Worm (Caenorhabditis elegans) whole organism, L2 larva: ENCODE measurements around the gene nstp-8.
"Not testable (repeated sequence)": the region's sequence is repeated elsewhere in the genome, so short reads cannot be mapped to it uniquely, and the experiment has no call there.

Experiments
- C34F6.9 ChIP-seq: fragments of 150-350 bp; optimal IDR thresholded peaks from 2 replicates; lab custom pipeline; 2014; ENCODE audit warnings: missing biosample characterization, missing genetic modification characterization
- R02D3.7 ChIP-seq: fragments of 150-350 bp; optimal IDR thresholded peaks from 2 replicates; lab custom pipeline; 2014; ENCODE audit warnings: missing biosample characterization, missing genetic modification characterization
- Y55F3AM.14 ChIP-seq: fragments of 200-800 bp; sonication (Bioruptor generic); optimal IDR thresholded peaks from 2 replicates; lab custom pipeline; 2018; ENCODE audit warnings: mild to moderate bottlenecking, missing genetic modification characterization, missing compliant biosample characterization
- ZK546.5 ChIP-seq: sonication (generic microtip); optimal IDR thresholded peaks from 2 replicates; lab custom pipeline; 2017; ENCODE audit warnings: missing biosample characterization, missing genetic modification characterization
- alr-1 ChIP-seq: fragments of 150-350 bp; optimal IDR thresholded peaks from 2 replicates; lab custom pipeline; 2014; ENCODE audit warnings: missing biosample characterization, missing genetic modification characterization
- ama-1 ChIP-seq: fragments of 150-350 bp; optimal IDR thresholded peaks from 2 replicates; lab custom pipeline; 2018; ENCODE audit warnings: inconsistent platforms
- ceh-16 ChIP-seq: fragments of 150-350 bp; optimal IDR thresholded peaks from 2 replicates; lab custom pipeline; 2014; ENCODE audit warnings: missing biosample characterization, missing genetic modification characterization
- ceh-82 ChIP-seq: fragments of 150-350 bp; optimal IDR thresholded peaks from 2 replicates; lab custom pipeline; 2014; ENCODE audit warnings: missing biosample characterization, missing genetic modification characterization
- crh-2 ChIP-seq: sonication (generic microtip); optimal IDR thresholded peaks from 2 replicates; lab custom pipeline; 2017; ENCODE audit warnings: missing biosample characterization, missing genetic modification characterization
- dmd-4 ChIP-seq: sonication (generic microtip); optimal IDR thresholded peaks from 2 replicates; lab custom pipeline; 2017; ENCODE audit warnings: missing biosample characterization, missing genetic modification characterization
- egl-27 ChIP-seq: sonication (generic microtip); optimal IDR thresholded peaks from 3 replicates; lab custom pipeline; 2017; ENCODE audit warnings: missing biosample characterization, missing genetic modification reagents, missing genetic modification characterization
- elt-3 ChIP-seq: sonication (generic microtip); optimal IDR thresholded peaks from 2 replicates; lab custom pipeline; 2017; ENCODE audit warnings: missing biosample characterization, missing genetic modification characterization
- fos-1 ChIP-seq: fragments of 150-350 bp; optimal IDR thresholded peaks from 2 replicates; lab custom pipeline; 2014; ENCODE audit warnings: missing biosample characterization, missing genetic modification characterization
- gmeb-1 ChIP-seq: fragments of 150-350 bp; optimal IDR thresholded peaks from 2 replicates; lab custom pipeline; 2014; ENCODE audit warnings: missing biosample characterization, missing genetic modification characterization
- lin-13 ChIP-seq: fragments of 150-350 bp; optimal IDR thresholded peaks from 2 replicates; lab custom pipeline; 2014; ENCODE audit warnings: missing biosample characterization, missing genetic modification reagents, missing genetic modification characterization
- lin-39 ChIP-seq: fragments of 150-350 bp; optimal IDR thresholded peaks from 2 replicates; lab custom pipeline; 2014; ENCODE audit warnings: missing biosample characterization, missing genetic modification reagents, missing genetic modification characterization
- lsy-2 ChIP-seq, 2 experiments: fragments of 150-350 bp in 1 of 2; sonication (generic microtip) in 1 of 2; optimal IDR thresholded peaks; 2 replicates each; lab custom pipeline; 2014 to 2017; ENCODE audit warnings: missing biosample characterization in 2 of 2, missing genetic modification characterization in 2 of 2
- mab-5 ChIP-seq: fragments of 150-350 bp; optimal IDR thresholded peaks from 2 replicates; lab custom pipeline; 2014; ENCODE audit warnings: missing biosample characterization, missing genetic modification characterization
- mbf-1 ChIP-seq: sonication (generic microtip); optimal IDR thresholded peaks from 2 replicates; lab custom pipeline; 2017; ENCODE audit warnings: missing biosample characterization, missing genetic modification characterization
- mdl-1 ChIP-seq, 2 experiments: fragments of 150-350 bp in 1 of 2; sonication (generic microtip) in 1 of 2; optimal IDR thresholded peaks; 2 replicates each; lab custom pipeline; 2017; ENCODE audit warnings: missing biosample characterization in 2 of 2, missing genetic modification characterization in 2 of 2
- nhr-129 ChIP-seq: fragments of 150-350 bp; optimal IDR thresholded peaks from 2 replicates; lab custom pipeline; 2014; ENCODE audit warnings: missing biosample characterization, missing genetic modification characterization
- nhr-23 ChIP-seq: fragments of 150-350 bp; optimal IDR thresholded peaks from 2 replicates; lab custom pipeline; 2014; ENCODE audit warnings: missing biosample characterization, missing genetic modification reagents, missing genetic modification characterization
- nhr-25 ChIP-seq: fragments of 150-350 bp; sonication (generic microtip); optimal IDR thresholded peaks from 3 replicates; lab custom pipeline; 2014; ENCODE audit warnings: missing biosample characterization, missing genetic modification characterization
- nhr-6 ChIP-seq: fragments of 150-350 bp; optimal IDR thresholded peaks from 2 replicates; lab custom pipeline; 2014; ENCODE audit warnings: missing biosample characterization, missing genetic modification characterization
- nhr-77 ChIP-seq: fragments of 150-350 bp; optimal IDR thresholded peaks from 2 replicates; lab custom pipeline; 2014; ENCODE audit warnings: missing biosample characterization, missing genetic modification characterization
- peb-1 ChIP-seq: fragments of 150-350 bp; optimal IDR thresholded peaks from 2 replicates; lab custom pipeline; 2014; ENCODE audit warnings: missing biosample characterization, missing genetic modification characterization
- sem-4 ChIP-seq: fragments of 150-350 bp; optimal IDR thresholded peaks from 2 replicates; lab custom pipeline; 2014; ENCODE audit warnings: missing biosample characterization, missing genetic modification reagents, missing genetic modification characterization
- skn-1 ChIP-seq: sonication (generic microtip); optimal IDR thresholded peaks from 2 replicates; lab custom pipeline; 2017; ENCODE audit warnings: missing biosample characterization, missing genetic modification characterization
- sma-3 ChIP-seq: sonication (generic microtip); optimal IDR thresholded peaks from 2 replicates; lab custom pipeline; 2016; ENCODE audit warnings: missing genetic modification reagents, missing genetic modification characterization, missing compliant biosample characterization
- sma-9 ChIP-seq, 2 experiments: fragments of 150-350 bp in 1 of 2; sonication (generic microtip) in 1 of 2; optimal IDR thresholded peaks; 2 replicates each; lab custom pipeline; 2014 to 2016; ENCODE audit warnings: missing genetic modification characterization in 2 of 2, mild to moderate bottlenecking in 1 of 2, missing biosample characterization in 1 of 2, missing compliant biosample characterization in 1 of 2, missing genetic modification reagents in 1 of 2, moderate library complexity in 1 of 2
- snpc-4 ChIP-seq: fragments of 150-350 bp; optimal IDR thresholded peaks from 2 replicates; lab custom pipeline; 2014; ENCODE audit warnings: missing biosample characterization, missing genetic modification characterization
- unc-39 ChIP-seq: fragments of 150-350 bp; optimal IDR thresholded peaks from 2 replicates; lab custom pipeline; 2014; ENCODE audit warnings: missing biosample characterization, missing genetic modification characterization
- unc-62 ChIP-seq: fragments of 150-350 bp; optimal IDR thresholded peaks from 2 replicates; lab custom pipeline; 2014; ENCODE audit warnings: missing biosample characterization, missing genetic modification reagents, missing genetic modification characterization
- zag-1 ChIP-seq: fragments of 150-350 bp; optimal IDR thresholded peaks from 2 replicates; lab custom pipeline; 2014; ENCODE audit warnings: missing biosample characterization, missing genetic modification characterization
- ztf-4 ChIP-seq: fragments of 150-350 bp; optimal IDR thresholded peaks from 2 replicates; lab custom pipeline; 2014; ENCODE audit warnings: missing biosample characterization, missing genetic modification characterization

nstp-8 gene

ce11 chrV:2249310-2249709 lies 33.9 kb downstream of the nstp-8 start, which contains the start of gene cyp-33C6:
Gene cyp-33C6 (minus strand): TSS chrV:2249410.
- no peak for TF ChIP-seq lsy-2 (tag; optimal IDR thresholded peaks at IDR 0.05; lab: Kevin White, UChicago)
- no peak for TF ChIP-seq zag-1 (tag; lab: Kevin White, UChicago)
- no peak for TF ChIP-seq mbf-1
- no peak for TF ChIP-seq R02D3.7 (tag; lab: Kevin White, UChicago)
- no peak for TF ChIP-seq nhr-6
- TF ChIP-seq sma-9 (GFP tag; optimal IDR thresholded peaks at IDR 0.05; lab: Kevin White, UChicago), result no peak
- TF ChIP-seq sma-9 (tag; optimal IDR thresholded peaks at IDR 0.05; lab: Kevin White, UChicago), result no peak
- TF ChIP-seq alr-1 (tag; lab: Kevin White, UChicago), result no peak
- TF ChIP-seq lin-13 (GFP tag; lab: Kevin White, UChicago), result no peak
- TF ChIP-seq unc-39 (tag; lab: Kevin White, UChicago), result no peak
- TF ChIP-seq crh-2 (tag; lab: Kevin White, UChicago), result no peak
- TF ChIP-seq ama-1 (lab: Kevin White, UChicago), result no peak
- no peak for TF ChIP-seq ceh-16 (tag; lab: Kevin White, UChicago)
- TF ChIP-seq egl-27, result no peak

- TF ChIP-seq C34F6.9 (tag; lab: Kevin White, UChicago) (peak; percentile 17), nhr-25 (tag; lab: Kevin White, UChicago) (no peak), ZK546.5 (tag; lab: Kevin White, UChicago) (no peak), ztf-4 (tag; lab: Kevin White, UChicago) (no peak), sma-3 (GFP tag; lab: Kevin White, UChicago) (no peak), crh-2 (tag; lab: Kevin White, UChicago) (peak; percentile 46), peb-1 (no peak), snpc-4 (tag; lab: Kevin White, UChicago) (no peak), unc-62 (GFP tag; lab: Kevin White, UChicago) (no peak), gmeb-1 (tag; lab: Kevin White, UChicago) (peak; percentile 35), mdl-1 (tag; optimal IDR thresholded peaks at IDR 0.05; lab: Kevin White, UChicago) (no peak), lin-39 (no peak), nhr-129 (peak; percentile 59), elt-3 (tag; lab: Kevin White, UChicago) (no peak), sem-4 (tag; lab: Kevin White, UChicago) (no peak), sma-9 (GFP tag; optimal IDR thresholded peaks at IDR 0.05; lab: Kevin White, UChicago) (peak; percentile 64), sma-9 (tag; optimal IDR thresholded peaks at IDR 0.05; lab: Kevin White, UChicago) (no peak), ceh-82 (tag; lab: Kevin White, UChicago) (no peak), fos-1 (tag; lab: Kevin White, UChicago) (peak; percentile 81), mab-5 (no peak), skn-1 (tag; lab: Kevin White, UChicago) (peak; percentile 10)
Measured at ce11 chrV:2250126-2250590, 34.7 kb downstream of the nstp-8 start, which contains the start of gene cyp-33C7. Gene cyp-33C7 (plus strand): TSS chrV:2250540.

ce11 chrV:2251774-2252173 lies 36.3 kb downstream of the nstp-8 start:
- TF ChIP-seq fos-1 (tag; lab: Kevin White, UChicago) (peak; percentile 11), nhr-23 (tag; lab: Kevin White, UChicago) (no peak)

- TF ChIP-seq ZK546.5 (tag; lab: Kevin White, UChicago) (no peak), ceh-82 (tag; lab: Kevin White, UChicago) (no peak), nhr-77 (tag; lab: Kevin White, UChicago) (no peak), nhr-6 (no peak)
Measured at ce11 chrV:2254553-2255124, 39.2 kb downstream of the nstp-8 start, which contains the start of gene str-253. Gene str-253 (minus strand): TSS chrV:2254603.

- TF ChIP-seq fos-1 (tag; lab: Kevin White, UChicago); dmd-4 (tag; lab: Kevin White, UChicago); Y55F3AM.14 (GFP tag; lab: Kevin White, UChicago): not testable (repeated sequence)
Measured at ce11 chrV:2255191-2255590, 39.7 kb downstream of the nstp-8 start, which contains the start of gene F41B5.1. Gene F41B5.1 (plus strand): TSS chrV:2255533.
